Worm (Caenorhabditis elegans) whole organism, young adult: Measurements from ENCODE around the gene Y54H5A.2.

Experiments used
- B0336.3 ChIP-seq: fragments of 200-800 bp; sonication (Bioruptor generic); IDR thresholded peaks from 2 replicates; pipeline ENCODE4 v1.3.6; 2022; ENCODE audit warnings: missing genetic modification characterization, missing compliant biosample characterization
- D2030.7 ChIP-seq: fragments of 200-800 bp; sonication (Bioruptor generic); IDR thresholded peaks from 2 replicates; pipeline ENCODE4 v1.3.6; 2022; ENCODE audit warnings: missing genetic modification reagents, missing genetic modification characterization, missing compliant biosample characterization
- F49E8.2 ChIP-seq: sonication (generic microtip); optimal IDR thresholded peaks from 3 replicates; lab custom pipeline; 2017; ENCODE audit warnings: missing genetic modification characterization, mild to moderate bottlenecking, missing compliant biosample characterization, antibody characterized with exemption, moderate library complexity; ENCODE audit not compliant: insufficient read depth
- ama-1 ChIP-seq, 3 experiments: fragments of 150-350 bp in 1 of 3; sonication (generic microtip) in 2 of 3; optimal IDR thresholded peaks; 2 replicates each; lab custom pipeline; 2014 to 2018; ENCODE audit warnings: missing biosample characterization in 2 of 3, missing genetic modification characterization in 2 of 3, missing genetic modification reagents in 2 of 3
- nfyb-1 ChIP-seq: fragments of 200-800 bp; sonication (Bioruptor generic); IDR thresholded peaks from 2 replicates; pipeline ENCODE4 v1.3.6; 2022; ENCODE audit warnings: missing genetic modification reagents, missing genetic modification characterization, missing compliant biosample characterization
- nhr-120 ChIP-seq: fragments of 200-800 bp; sonication (Bioruptor generic); IDR thresholded peaks from 2 replicates; pipeline ENCODE4 v1.3.6; 2022; ENCODE audit warnings: missing genetic modification characterization, missing compliant biosample characterization
- pha-4 ChIP-seq: fragments of 150-350 bp; sonication (generic microtip); optimal IDR thresholded peaks from 2 replicates; lab custom pipeline; 2014; ENCODE audit warnings: missing biosample characterization, missing genetic modification reagents, missing genetic modification characterization
- snpc-4 ChIP-seq, 5 experiments: fragments of 150-350 bp in 1 of 5; sonication (generic microtip) in 4 of 5; optimal IDR thresholded peaks; 2 replicates each; lab custom pipeline; 2014 to 2018; ENCODE audit warnings: missing genetic modification characterization in 5 of 5, missing biosample characterization in 3 of 5, antibody characterized with exemption in 2 of 5, mild to moderate bottlenecking in 2 of 5, missing compliant biosample characterization in 2 of 5, missing genotype in 2 of 5, moderate library complexity in 2 of 5, missing genetic modification reagents in 1 of 5
- tbp1 ChIP-seq: fragments of 200-800 bp; sonication (Bioruptor generic); optimal IDR thresholded peaks from 2 replicates; lab custom pipeline; 2018; ENCODE audit warnings: mild to moderate bottlenecking, missing genetic modification characterization, missing compliant biosample characterization

DNA sequence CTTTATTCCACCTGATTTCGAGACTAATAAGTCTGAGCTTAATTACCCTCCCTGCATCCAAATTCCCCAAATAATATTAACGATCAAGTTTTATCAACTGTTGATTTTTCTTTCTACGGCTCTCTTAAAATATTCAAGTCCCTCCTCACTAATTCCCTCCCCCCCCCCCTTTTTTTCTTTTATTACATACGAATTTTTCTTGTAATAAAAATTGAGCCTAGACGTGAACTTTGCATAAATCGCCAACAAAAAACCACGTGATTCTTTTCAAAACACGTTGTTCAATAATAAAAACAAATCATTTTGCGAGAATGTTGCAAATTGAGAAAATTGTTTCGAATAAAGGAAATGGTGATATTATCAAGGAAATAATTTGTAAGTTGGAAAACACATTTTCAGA, 39.0 kb upstream of the Y54H5A.2 start, which contains the start of gene K10D2.8:
- TF ChIP-seq B0336.3 (GFP tag; lab: Robert Waterston, UW) (no peak), pha-4 (tag; lab: Kevin White, UChicago) (no peak), nfyb-1 (GFP tag; lab: Robert Waterston, UW) (no peak), snpc-4 (GFP tag; optimal IDR thresholded peaks at IDR 0.05; lab: Kevin White, UChicago) (no peak), snpc-4 (tag; optimal IDR thresholded peaks at IDR 0.05; lab: Kevin White, UChicago) (no peak), ama-1 (optimal IDR thresholded peaks at IDR 0.05; lab: Kevin White, UChicago) (no peak), ama-1 (GFP tag; optimal IDR thresholded peaks at IDR 0.05; lab: Kevin White, UChicago) (no peak), F49E8.2 (tag; lab: Kevin White, UChicago) (no peak), D2030.7 (no peak), tbp1 (no peak), nhr-120 (GFP tag; lab: Robert Waterston, UW) (no peak)
